Worm (Caenorhabditis elegans): ENCODE results near the gene swsn-3.

The swsn-3 gene

DNA sequence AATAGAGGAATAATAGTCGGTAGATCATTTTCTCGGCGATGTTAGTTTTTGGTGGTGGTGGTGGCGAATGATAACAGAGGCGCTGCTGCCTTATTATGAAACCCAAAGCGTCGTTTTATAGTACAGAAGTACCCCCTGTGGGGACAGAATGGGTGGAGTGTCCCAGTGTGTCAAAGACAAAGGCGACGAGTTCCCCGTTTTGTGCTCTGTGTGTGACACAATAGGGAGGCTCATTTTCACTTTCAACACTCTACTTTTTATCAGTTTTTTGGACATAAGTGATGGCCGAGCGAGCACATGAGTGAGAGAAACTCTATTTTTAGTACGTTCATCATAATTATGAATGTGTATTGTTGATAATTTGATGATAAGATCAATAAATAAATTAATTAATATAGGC is 7.8 kb downstream of the swsn-3 start, which contains the start of gene pho-9 (continued):
- TF ChIP-seq athp-1 (tag; optimal IDR thresholded peaks at IDR 0.05), result no peak
- no peak for TF ChIP-seq rpc-1 (optimal IDR thresholded peaks at IDR 0.05)
- no peak for TF ChIP-seq rpc-1 (tag; optimal IDR thresholded peaks at IDR 0.05)
- no peak for TF ChIP-seq hlh-26 (GFP tag; conservative IDR thresholded peaks at IDR 0.05)
- TF ChIP-seq snpc-1.3 (tag; optimal IDR thresholded peaks at IDR 0.05; ENCODE audit: insufficient read depth), result no peak
- peak; percentile 4 for TF ChIP-seq unc-62 (GFP tag; optimal IDR thresholded peaks at IDR 0.05)
- no peak for TF ChIP-seq ztf-18 (tag; optimal IDR thresholded peaks at IDR 0.05)
- TF ChIP-seq B0035.1 (tag; optimal IDR thresholded peaks at IDR 0.05), result no peak
- no peak for TF ChIP-seq ZK185.1 (tag; optimal IDR thresholded peaks at IDR 0.05; ENCODE audit: poor library complexity, severe bottlenecking)
- TF ChIP-seq mcd-1 (GFP tag; IDR thresholded peaks at IDR 0.05), result 0 out of 2 replicates have a peak, but pooled peaks have one; percentile 28
- no peak for TF ChIP-seq tbx-9 (tag; optimal IDR thresholded peaks at IDR 0.05; ENCODE audit: borderline replicate concordance)
- peak; percentile 44; the same call in 1 of the 2 replicates for TF ChIP-seq egl-44 (GFP tag; IDR thresholded peaks at IDR 0.05)
- no peak for TF ChIP-seq Y53G8AR.9 (GFP tag; conservative IDR thresholded peaks at IDR 0.05)
- TF ChIP-seq T26A5.8 (tag; optimal IDR thresholded peaks at IDR 0.05), result no peak
- no peak for TF ChIP-seq nhr-27 (tag; optimal IDR thresholded peaks at IDR 0.05)
- TF ChIP-seq bed-1 (GFP tag; IDR thresholded peaks at IDR 0.05), result no peak
- no peak for TF ChIP-seq attf-6 (GFP tag; IDR thresholded peaks at IDR 0.05)
- no peak for TF ChIP-seq F39B2.1 (GFP tag; IDR thresholded peaks at IDR 0.05)
- no peak for TF ChIP-seq Y79H2A.3 (GFP tag; conservative IDR thresholded peaks at IDR 0.05)
- no peak for TF ChIP-seq snpc-4 (GFP tag; optimal IDR thresholded peaks at IDR 0.05)
- no peak for TF ChIP-seq snpc-4 (tag; optimal IDR thresholded peaks at IDR 0.05)
- TF ChIP-seq lin-26 (GFP tag; IDR thresholded peaks at IDR 0.05), result no peak
- TF ChIP-seq F57C9.4 (tag; optimal IDR thresholded peaks at IDR 0.05), result no peak
- no peak for TF ChIP-seq unc-130 (GFP tag; optimal IDR thresholded peaks at IDR 0.05)
- TF ChIP-seq ztf-28 (GFP tag; IDR thresholded peaks at IDR 0.05), result no peak
- peak; percentile 39 for TF ChIP-seq attf-5 (GFP tag; optimal IDR thresholded peaks at IDR 0.05)
- no peak for TF ChIP-seq lir-1 (GFP tag; conservative IDR thresholded peaks at IDR 0.05)
- no peak for TF ChIP-seq tlf-1 (GFP tag; optimal IDR thresholded peaks at IDR 0.05)
- TF ChIP-seq dpl-1 (GFP tag; optimal IDR thresholded peaks at IDR 0.05), result no peak
- no peak for TF ChIP-seq Y56A3A.18 (GFP tag; IDR thresholded peaks at IDR 0.05)
- peak; percentile 66 for TF ChIP-seq dox-1 (GFP tag; IDR thresholded peaks at IDR 0.05)
- TF ChIP-seq B0336.3 (GFP tag; IDR thresholded peaks at IDR 0.05), result 0 out of 2 replicates have a peak, but pooled peaks have one; percentile 44
- peak; percentile 70 for TF ChIP-seq ets-4 (GFP tag; optimal IDR thresholded peaks at IDR 0.05)
- TF ChIP-seq snpc-1.1 (tag; optimal IDR thresholded peaks at IDR 0.05; ENCODE audit: insufficient read depth), result no peak
- TF ChIP-seq ceh-100 (GFP tag; IDR thresholded peaks at IDR 0.05), result no peak
- TF ChIP-seq sptf-2 (GFP tag; optimal IDR thresholded peaks at IDR 0.05), result no peak
- TF ChIP-seq dpff-1 (tag; optimal IDR thresholded peaks at IDR 0.05), result no peak
- TF ChIP-seq nhr-90 (tag; optimal IDR thresholded peaks at IDR 0.05), result no peak
- no peak for TF ChIP-seq egl-18 (GFP tag; IDR thresholded peaks at IDR 0.05)
- no peak for TF ChIP-seq K12H6.12 (tag; optimal IDR thresholded peaks at IDR 0.05)
- no peak for TF ChIP-seq F49E8.2 (tag; optimal IDR thresholded peaks at IDR 0.05; ENCODE audit: insufficient read depth)
- TF ChIP-seq cebp-2 (GFP tag; IDR thresholded peaks at IDR 0.05), result no peak
- TF ChIP-seq sea-2 (GFP tag; IDR thresholded peaks at IDR 0.05), result no peak
- TF ChIP-seq sdz-38 (tag; optimal IDR thresholded peaks at IDR 0.05), result no peak
- TF ChIP-seq akir-1 (GFP tag; optimal IDR thresholded peaks at IDR 0.05), result no peak
- no peak for TF ChIP-seq ceh-79 (tag; optimal IDR thresholded peaks at IDR 0.05)
- no peak for TF ChIP-seq mes-4 (tag; optimal IDR thresholded peaks at IDR 0.05)
- TF ChIP-seq lsy-27 (tag; optimal IDR thresholded peaks at IDR 0.05; ENCODE audit: borderline replicate concordance, insufficient read depth), result no peak
- no peak for TF ChIP-seq C17E4.6 (GFP tag; IDR thresholded peaks at IDR 0.05)

Measured in whole organism, young adult.